Fruit fly (Drosophila melanogaster) whole organism, adult: ENCODE measurements around the gene CG8260.

Source experiments
- CG11617 ChIP-seq: fragments of 200-800 bp; sonication (Bioruptor generic); optimal IDR thresholded peaks from 2 replicates; lab custom pipeline; 2017; ENCODE audit warnings: mild to moderate bottlenecking, missing biosample characterization, missing genetic modification reagents, missing genetic modification characterization
- CG12768 ChIP-seq: fragments of 200-800 bp; sonication (Bioruptor generic); optimal IDR thresholded peaks from 2 replicates; lab custom pipeline; 2017; ENCODE audit warnings: missing biosample characterization, missing genetic modification characterization, mild to moderate bottlenecking, moderate library complexity, missing genetic modification reagents
- CG14711 ChIP-seq: fragments of 200-800 bp; sonication (Bioruptor generic); optimal IDR thresholded peaks from 2 replicates; lab custom pipeline; 2018; ENCODE audit warnings: missing biosample characterization, mild to moderate bottlenecking, missing genetic modification characterization, moderate library complexity
- CG1620 ChIP-seq: fragments of 200-800 bp; sonication (Bioruptor generic); optimal IDR thresholded peaks from 2 replicates; lab custom pipeline; 2016; ENCODE audit warnings: missing biosample characterization, missing genetic modification characterization
- CG33017 ChIP-seq: fragments of 200-800 bp; sonication (Bioruptor generic); optimal IDR thresholded peaks from 2 replicates; lab custom pipeline; 2018; ENCODE audit warnings: missing biosample characterization, mild to moderate bottlenecking, missing genetic modification characterization, moderate library complexity
- CG5204 ChIP-seq: fragments of 200-800 bp; sonication (Bioruptor generic); optimal IDR thresholded peaks from 2 replicates; lab custom pipeline; 2016; ENCODE audit warnings: missing biosample characterization, missing genetic modification characterization
- CG7045 ChIP-seq: fragments of 200-800 bp; sonication (Bioruptor generic); optimal IDR thresholded peaks from 2 replicates; lab custom pipeline; 2017; ENCODE audit warnings: missing biosample characterization, mild to moderate bottlenecking, missing genetic modification characterization
- CG7101 ChIP-seq: fragments of 200-800 bp; sonication (Bioruptor generic); optimal IDR thresholded peaks from 2 replicates; lab custom pipeline; 2018; ENCODE audit warnings: missing biosample characterization, mild to moderate bottlenecking, missing genetic modification characterization, moderate library complexity
- Clk ChIP-seq: fragments of 200-800 bp; sonication (Bioruptor generic); optimal IDR thresholded peaks from 2 replicates; lab custom pipeline; 2017; ENCODE audit warnings: missing biosample characterization, missing genetic modification characterization
- Crg-1 ChIP-seq: fragments of 200-800 bp; sonication (Bioruptor generic); optimal IDR thresholded peaks from 2 replicates; lab custom pipeline; 2016; ENCODE audit warnings: missing biosample characterization, missing genetic modification characterization
- Hr96 ChIP-seq: fragments of 200-800 bp; sonication (Bioruptor generic); optimal IDR thresholded peaks from 2 replicates; lab custom pipeline; 2016; ENCODE audit warnings: missing biosample characterization, missing genetic modification characterization
- Mnt ChIP-seq: fragments of 200-800 bp; sonication (Bioruptor generic); optimal IDR thresholded peaks from 2 replicates; lab custom pipeline; 2016; ENCODE audit warnings: missing biosample characterization, mild to moderate bottlenecking, missing genetic modification characterization
- bab1 ChIP-seq: fragments of 200-800 bp; sonication (Bioruptor generic); optimal IDR thresholded peaks from 3 replicates; lab custom pipeline; 2019; ENCODE audit warnings: missing biosample characterization, mild to moderate bottlenecking, missing genetic modification characterization, moderate library complexity
- cic ChIP-seq: fragments of 200-800 bp; sonication (Bioruptor generic); optimal IDR thresholded peaks from 2 replicates; lab custom pipeline; 2017; ENCODE audit warnings: missing biosample characterization, mild to moderate bottlenecking, missing genetic modification characterization, moderate library complexity
- cnc ChIP-seq, 2 experiments: fragments of >200 bp; optimal IDR thresholded peaks; 2 replicates each; lab custom pipeline; 2017
- kay ChIP-seq: fragments of 200-800 bp; sonication (Bioruptor generic); peaks from one replicate; lab custom pipeline; 2016; ENCODE audit warnings: missing biosample characterization, missing genetic modification characterization, borderline replicate concordance
- ovo ChIP-seq: fragments of 200-800 bp; sonication (Bioruptor generic); optimal IDR thresholded peaks from 2 replicates; lab custom pipeline; 2016; ENCODE audit warnings: missing biosample characterization, missing genetic modification characterization
- pad ChIP-seq: fragments of 200-800 bp; sonication (Bioruptor generic); optimal IDR thresholded peaks from 3 replicates; lab custom pipeline; 2017; ENCODE audit warnings: missing biosample characterization, missing genetic modification characterization, mild to moderate bottlenecking, moderate library complexity, missing genetic modification reagents
- tj ChIP-seq: fragments of 200-800 bp; sonication (Bioruptor generic); optimal IDR thresholded peaks from 3 replicates; lab custom pipeline; 2017; ENCODE audit warnings: missing biosample characterization, mild to moderate bottlenecking, missing genetic modification characterization, moderate library complexity
- toe ChIP-seq: fragments of 200-800 bp; sonication (Bioruptor generic); optimal IDR thresholded peaks from 2 replicates; lab custom pipeline; 2016; ENCODE audit warnings: missing biosample characterization, missing genetic modification characterization

The CG8260 gene

DNA sequence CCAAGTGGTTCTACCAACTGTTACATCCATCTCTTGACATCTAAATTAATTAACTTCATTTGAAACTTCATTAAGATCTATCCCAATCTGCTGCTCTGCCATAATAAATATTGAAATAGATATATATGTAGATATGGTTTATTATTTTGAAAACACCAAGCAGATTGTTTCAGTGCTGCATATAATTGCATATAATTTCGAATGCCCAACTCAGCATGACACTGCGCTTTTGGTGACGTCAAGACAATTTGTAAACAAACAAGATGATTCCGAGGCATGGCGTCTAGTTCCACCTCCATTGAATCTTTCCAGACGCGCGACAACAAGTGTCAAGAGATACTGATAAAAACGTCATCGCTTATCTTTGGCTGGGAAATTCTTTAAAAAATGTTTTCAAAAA lies 15.2 kb upstream of the CG8260 start:
- TF ChIP-seq CG7045 (GFP tag; lab: Kevin White, UChicago) (no peak), cnc (optimal IDR thresholded peaks at IDR 0.05; lab: Kevin White, UChicago) (peak; percentile 97 to 100), cic (GFP tag; lab: Kevin White, UChicago) (no peak), CG7101 (tag; lab: Kevin White, UChicago) (peak; percentile 31), bab1 (no peak), ovo (GFP tag; lab: Kevin White, UChicago) (no peak), tj (GFP tag; lab: Kevin White, UChicago) (peak; percentile 5), CG11617 (GFP tag; lab: Kevin White, UChicago) (no peak), kay (no peak), Mnt (GFP tag; lab: Kevin White, UChicago) (no peak), pad (GFP tag; lab: Kevin White, UChicago) (no peak), Hr96 (GFP tag; lab: Kevin White, UChicago) (no peak), CG1620 (GFP tag; lab: Kevin White, UChicago) (no peak), CG5204 (no peak), CG33017 (no peak), toe (GFP tag; lab: Kevin White, UChicago) (no peak), CG14711 (peak; percentile 33), CG12768 (GFP tag; lab: Kevin White, UChicago) (no peak), Clk (GFP tag; lab: Kevin White, UChicago) (no peak)

DNA sequence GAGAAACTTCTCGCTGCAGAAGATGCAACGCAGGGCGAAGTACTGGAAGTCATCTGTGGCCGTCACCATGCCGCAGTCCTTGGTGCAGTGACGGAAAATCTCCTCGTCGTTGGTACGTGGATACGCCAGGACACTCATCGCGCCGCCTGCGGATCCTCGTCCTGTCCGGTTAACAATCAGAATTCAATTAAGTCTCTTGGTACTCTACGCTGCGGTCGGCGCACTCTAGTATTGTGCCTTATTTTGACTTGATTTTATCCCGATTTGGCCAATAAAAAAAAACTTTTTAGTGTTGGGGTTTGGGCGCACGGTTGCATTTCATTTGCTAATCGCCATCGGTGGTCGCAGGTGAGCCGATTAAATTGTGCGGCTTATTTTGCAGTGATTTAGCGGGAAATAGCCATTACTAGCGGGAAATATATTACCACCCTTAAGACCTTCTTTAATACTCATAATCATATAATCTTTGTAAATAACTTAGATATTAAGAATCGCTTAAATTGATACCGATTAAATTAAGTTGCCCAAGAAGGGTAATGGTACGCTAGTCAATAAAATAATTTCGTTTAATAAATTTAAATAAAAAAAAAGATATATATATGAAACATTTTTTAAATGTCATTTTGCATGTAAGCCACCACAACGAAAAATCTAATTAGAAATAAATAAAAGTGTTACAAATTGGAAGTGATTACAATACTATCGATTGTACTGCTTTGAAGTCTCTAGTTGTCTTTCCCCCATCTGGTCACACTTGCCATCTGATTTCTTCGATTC lies 10.0 kb upstream of the CG8260 start, which contains the start of the genes CG8944 and CCT6:
CG8944 (minus strand) TSS at position 327 of the 777 bp plus-strand sequence.
CCT6 (plus strand) TSS at position 744 of the 777 bp plus-strand sequence.
- TF ChIP-seq tj (GFP tag; lab: Kevin White, UChicago) = peak; percentile 18
- TF ChIP-seq CG14711 = no peak
- TF ChIP-seq Mnt (GFP tag; lab: Kevin White, UChicago) = peak; percentile 34
- TF ChIP-seq CG7045 (GFP tag; lab: Kevin White, UChicago) = no peak
- peak; percentile 49 for TF ChIP-seq CG7101 (tag; lab: Kevin White, UChicago)
- no peak for TF ChIP-seq bab1
- peak; percentile 5 for TF ChIP-seq CG12768 (GFP tag; lab: Kevin White, UChicago)
- no peak for TF ChIP-seq Hr96 (GFP tag; lab: Kevin White, UChicago)
- no peak for TF ChIP-seq toe (GFP tag; lab: Kevin White, UChicago)
- TF ChIP-seq CG1620 (GFP tag; lab: Kevin White, UChicago) = peak; percentile 21
- TF ChIP-seq cic (GFP tag; lab: Kevin White, UChicago) = no peak
- no peak for TF ChIP-seq kay
- no peak for TF ChIP-seq CG5204
- TF ChIP-seq Crg-1 (GFP tag; lab: Kevin White, UChicago) = no peak
- peak; percentile 22 for TF ChIP-seq ovo (GFP tag; lab: Kevin White, UChicago)
- peak; percentile 49 for TF ChIP-seq CG11617 (GFP tag; lab: Kevin White, UChicago)
- no peak for TF ChIP-seq CG33017

- TF ChIP-seq Mnt (GFP tag; lab: Kevin White, UChicago) = peak; percentile 4
- peak; percentile 88 for TF ChIP-seq kay
- TF ChIP-seq bab1 = no peak
These were observed 9.4 kb upstream of the CG8260 start for dm6 chrX:15746682-15747196.

- peak; percentile 37 for TF ChIP-seq CG1620 (GFP tag; lab: Kevin White, UChicago)
- TF ChIP-seq Crg-1 (GFP tag; lab: Kevin White, UChicago) = no peak
- TF ChIP-seq bab1 = peak; percentile 68
- TF ChIP-seq Mnt (GFP tag; lab: Kevin White, UChicago) = peak; percentile 85
- TF ChIP-seq CG11617 (GFP tag; lab: Kevin White, UChicago) = no peak
- peak; percentile 2 for TF ChIP-seq ovo (GFP tag; lab: Kevin White, UChicago)
- peak; percentile 93 for TF ChIP-seq kay
- TF ChIP-seq CG7101 (tag; lab: Kevin White, UChicago) = peak; percentile 4
These were observed 7.2 kb upstream of the CG8260 start, which contains the start of gene Mvd for dm6 chrX:15748945-15749344. Gene Mvd, plus strand, starts transcription at chrX:15749166.

- no peak for TF ChIP-seq CG33017
- no peak for TF ChIP-seq Clk (GFP tag; lab: Kevin White, UChicago)
- peak; percentile 26 for TF ChIP-seq cic (GFP tag; lab: Kevin White, UChicago)
- no peak for TF ChIP-seq pad (GFP tag; lab: Kevin White, UChicago)
- peak; percentile 5 for TF ChIP-seq Crg-1 (GFP tag; lab: Kevin White, UChicago)
- TF ChIP-seq toe (GFP tag; lab: Kevin White, UChicago) = no peak
- TF ChIP-seq Mnt (GFP tag; lab: Kevin White, UChicago) = peak; percentile 22
- peak; percentile 47 for TF ChIP-seq kay
- no peak for TF ChIP-seq CG5204
- no peak for TF ChIP-seq CG11617 (GFP tag; lab: Kevin White, UChicago)
- peak; percentile 32 for TF ChIP-seq CG7101 (tag; lab: Kevin White, UChicago)
These were observed 2.6 kb downstream of the CG8260 start for dm6 chrX:15758692-15759240.
